Worm (Caenorhabditis elegans) whole organism, young adult: ENCODE measurements around the gene nmt-1.

Source experiments
- B0019.2 ChIP-seq: fragments of 200-800 bp; sonication (Bioruptor generic); conservative IDR thresholded peaks from 2 replicates; pipeline ENCODE4 v1.3.6; 2022; ENCODE audit warnings: missing genetic modification reagents, missing genetic modification characterization, missing compliant biosample characterization
- B0261.1 ChIP-seq: sonication (generic microtip); optimal IDR thresholded peaks from 2 replicates; lab custom pipeline; 2016; ENCODE audit warnings: mild to moderate bottlenecking, missing genetic modification characterization, moderate library complexity, missing compliant biosample characterization
- C17E4.6 ChIP-seq: fragments of 200-800 bp; sonication (Bioruptor generic); IDR thresholded peaks from 2 replicates; pipeline ENCODE4 v1.3.6; 2022; ENCODE audit warnings: missing genetic modification reagents, missing genetic modification characterization, missing compliant biosample characterization
- F22D6.2 ChIP-seq: sonication (generic microtip); optimal IDR thresholded peaks from 2 replicates; lab custom pipeline; 2016; ENCODE audit warnings: mild to moderate bottlenecking, missing genetic modification characterization, missing compliant biosample characterization
- F55B11.4 ChIP-seq: sonication (generic microtip); optimal IDR thresholded peaks from 2 replicates; lab custom pipeline; 2016; ENCODE audit warnings: missing compliant biosample characterization, missing genetic modification characterization, borderline replicate concordance; ENCODE audit not compliant: insufficient read depth
- T26A5.8 ChIP-seq: sonication (generic microtip); optimal IDR thresholded peaks from 2 replicates; lab custom pipeline; 2016; ENCODE audit warnings: missing genetic modification characterization, missing compliant biosample characterization
- Y53G8AR.9 ChIP-seq: fragments of 200-800 bp; sonication (Bioruptor generic); conservative IDR thresholded peaks from 2 replicates; pipeline ENCODE4 v1.3.6; 2022; ENCODE audit warnings: missing genetic modification reagents, missing genetic modification characterization, missing compliant biosample characterization
- Y79H2A.3 ChIP-seq: fragments of 200-800 bp; sonication (Bioruptor generic); conservative IDR thresholded peaks from 2 replicates; pipeline ENCODE4 v1.3.6; 2022; ENCODE audit warnings: missing genetic modification reagents, missing genetic modification characterization, missing compliant biosample characterization
- ZK185.1 ChIP-seq: sonication (generic microtip); optimal IDR thresholded peaks from 2 replicates; lab custom pipeline; 2016; ENCODE audit warnings: mild to moderate bottlenecking, missing genetic modification characterization, missing compliant biosample characterization; ENCODE audit not compliant: poor library complexity, severe bottlenecking
- athp-1 ChIP-seq: sonication (generic microtip); optimal IDR thresholded peaks from 2 replicates; lab custom pipeline; 2017; ENCODE audit warnings: mild to moderate bottlenecking, missing genetic modification characterization, missing compliant biosample characterization
- attf-6 ChIP-seq: fragments of 200-800 bp; sonication (Bioruptor generic); IDR thresholded peaks from 2 replicates; pipeline ENCODE4 v1.3.6; 2022; ENCODE audit warnings: missing genetic modification reagents, missing genetic modification characterization, missing compliant biosample characterization
- bed-1 ChIP-seq: fragments of 200-800 bp; sonication (Bioruptor generic); IDR thresholded peaks from 2 replicates; pipeline ENCODE4 v1.3.6; 2022; ENCODE audit warnings: missing genetic modification reagents, missing genetic modification characterization, missing compliant biosample characterization
- bed-2 ChIP-seq: fragments of 200-800 bp; sonication (Bioruptor generic); IDR thresholded peaks from 2 replicates; pipeline ENCODE4 v1.3.6; 2022; ENCODE audit warnings: missing genetic modification reagents, missing genetic modification characterization, missing compliant biosample characterization
- cebp-1 ChIP-seq, 2 experiments: fragments of 200-800 bp in 1 of 2; sonication (Bioruptor generic) in 1 of 2; sonication (generic microtip) in 1 of 2; IDR thresholded peaks in 1 of 2; optimal IDR thresholded peaks in 1 of 2; 2 replicates each; pipeline versions ENCODE4 v1.3.6 to Lab custom; 2017 to 2022; ENCODE audit warnings: missing compliant biosample characterization in 2 of 2, missing genetic modification characterization in 2 of 2, mild to moderate bottlenecking in 1 of 2, missing genetic modification reagents in 1 of 2, moderate library complexity in 1 of 2
- ceh-79 ChIP-seq: sonication (generic microtip); optimal IDR thresholded peaks from 2 replicates; lab custom pipeline; 2017; ENCODE audit warnings: mild to moderate bottlenecking, missing genetic modification characterization, missing compliant biosample characterization
- ceh-91 ChIP-seq: fragments of 200-800 bp; sonication (Bioruptor generic); IDR thresholded peaks from 2 replicates; pipeline ENCODE4 v1.3.6; 2022; ENCODE audit warnings: missing genetic modification reagents, missing genetic modification characterization, missing compliant biosample characterization
- chd-7 ChIP-seq: sonication (generic microtip); optimal IDR thresholded peaks from 2 replicates; lab custom pipeline; 2016; ENCODE audit warnings: mild to moderate bottlenecking, missing genetic modification characterization, moderate library complexity, missing compliant biosample characterization
- dpff-1 ChIP-seq: sonication (generic microtip); optimal IDR thresholded peaks from 2 replicates; lab custom pipeline; 2017; ENCODE audit warnings: mild to moderate bottlenecking, missing genetic modification characterization, missing compliant biosample characterization
- egl-44 ChIP-seq: fragments of 200-800 bp; sonication (Bioruptor generic); IDR thresholded peaks from 2 replicates; pipeline ENCODE4 v1.3.6; 2022; ENCODE audit warnings: missing genetic modification reagents, missing genetic modification characterization, missing compliant biosample characterization
- ekl-4 ChIP-seq: fragments of 200-800 bp; sonication (Bioruptor generic); IDR thresholded peaks from 2 replicates; pipeline ENCODE4 v1.3.6; 2022; ENCODE audit warnings: missing genetic modification reagents, missing genetic modification characterization, missing compliant biosample characterization
- him-1 ChIP-seq: sonication (generic microtip); optimal IDR thresholded peaks from 2 replicates; lab custom pipeline; 2016; ENCODE audit warnings: missing genotype, missing genetic modification reagents, missing genetic modification characterization, missing compliant biosample characterization
- hlh-12 ChIP-seq: sonication (generic microtip); optimal IDR thresholded peaks from 2 replicates; lab custom pipeline; 2016; ENCODE audit warnings: missing genetic modification characterization, missing compliant biosample characterization
- lir-1 ChIP-seq: fragments of 200-800 bp; sonication (Bioruptor generic); conservative IDR thresholded peaks from 2 replicates; pipeline ENCODE4 v1.3.6; 2022; ENCODE audit warnings: missing genetic modification reagents, missing genetic modification characterization, missing compliant biosample characterization
- lsl-1 ChIP-seq: fragments of 200-800 bp; sonication (Bioruptor generic); optimal IDR thresholded peaks from 2 replicates; lab custom pipeline; 2018; ENCODE audit warnings: mild to moderate bottlenecking, missing genetic modification characterization, moderate library complexity, missing compliant biosample characterization
- madf-10 ChIP-seq: sonication (generic microtip); optimal IDR thresholded peaks from 2 replicates; lab custom pipeline; 2016; ENCODE audit warnings: mild to moderate bottlenecking, missing genetic modification characterization, missing compliant biosample characterization
- madf-3 ChIP-seq: fragments of 200-800 bp; sonication (Bioruptor generic); IDR thresholded peaks from 2 replicates; pipeline ENCODE4 v1.3.6; 2022; ENCODE audit warnings: missing genetic modification reagents, missing genetic modification characterization, missing compliant biosample characterization
- mxl-1 ChIP-seq: sonication (generic microtip); optimal IDR thresholded peaks from 2 replicates; lab custom pipeline; 2016; ENCODE audit warnings: missing genetic modification characterization, missing compliant biosample characterization
- nfya-2 ChIP-seq: fragments of 200-800 bp; sonication (Bioruptor generic); IDR thresholded peaks from 2 replicates; pipeline ENCODE4 v1.3.6; 2022; ENCODE audit warnings: missing genetic modification reagents, missing genetic modification characterization, missing compliant biosample characterization
- nhr-90 ChIP-seq: sonication (generic microtip); optimal IDR thresholded peaks from 2 replicates; lab custom pipeline; 2016; ENCODE audit warnings: missing genotype, mild to moderate bottlenecking, missing genetic modification characterization, missing compliant biosample characterization
- pbrm-1 ChIP-seq: fragments of 200-800 bp; sonication (Bioruptor generic); IDR thresholded peaks from 2 replicates; pipeline ENCODE4 v1.3.6; 2022; ENCODE audit warnings: missing genetic modification reagents, missing genetic modification characterization, missing compliant biosample characterization
- sea-2 ChIP-seq: fragments of 200-800 bp; sonication (Bioruptor generic); IDR thresholded peaks from 2 replicates; pipeline ENCODE4 v1.3.6; 2022; ENCODE audit warnings: missing genetic modification characterization, missing compliant biosample characterization
- snpc-1.1 ChIP-seq: sonication (generic microtip); optimal IDR thresholded peaks from 2 replicates; lab custom pipeline; 2017; ENCODE audit warnings: missing genetic modification characterization, mild to moderate bottlenecking, missing compliant biosample characterization, antibody characterized with exemption, moderate library complexity, missing genotype, missing genetic modification reagents; ENCODE audit not compliant: insufficient read depth
- snpc-3.4 ChIP-seq: sonication (generic microtip); optimal IDR thresholded peaks from 2 replicates; lab custom pipeline; 2017; ENCODE audit warnings: missing genetic modification characterization, mild to moderate bottlenecking, missing compliant biosample characterization, antibody characterized with exemption, moderate library complexity, missing genotype, missing genetic modification reagents
- snpc-4 ChIP-seq, 5 experiments: fragments of 150-350 bp in 1 of 5; sonication (generic microtip) in 4 of 5; optimal IDR thresholded peaks; 2 replicates each; lab custom pipeline; 2014 to 2018; ENCODE audit warnings: missing genetic modification characterization in 5 of 5, missing biosample characterization in 3 of 5, antibody characterized with exemption in 2 of 5, mild to moderate bottlenecking in 2 of 5, missing compliant biosample characterization in 2 of 5, missing genotype in 2 of 5, moderate library complexity in 2 of 5, missing genetic modification reagents in 1 of 5
- somi-1 ChIP-seq: fragments of 200-800 bp; sonication (Bioruptor generic); optimal IDR thresholded peaks from 2 replicates; lab custom pipeline; 2018; ENCODE audit warnings: mild to moderate bottlenecking, missing genetic modification characterization, missing compliant biosample characterization
- tbp1 ChIP-seq: fragments of 200-800 bp; sonication (Bioruptor generic); optimal IDR thresholded peaks from 2 replicates; lab custom pipeline; 2018; ENCODE audit warnings: mild to moderate bottlenecking, missing genetic modification characterization, missing compliant biosample characterization
- tbx-9 ChIP-seq: sonication (generic microtip); optimal IDR thresholded peaks from 2 replicates; lab custom pipeline; 2016; ENCODE audit warnings: borderline replicate concordance, missing genetic modification characterization, inconsistent platforms, missing compliant biosample characterization
- tlf-1 ChIP-seq: fragments of 200-800 bp; sonication (Bioruptor generic); optimal IDR thresholded peaks from 2 replicates; lab custom pipeline; 2018; ENCODE audit warnings: mild to moderate bottlenecking, missing genetic modification characterization, missing compliant biosample characterization
- unc-130 ChIP-seq: sonication (generic microtip); optimal IDR thresholded peaks from 2 replicates; lab custom pipeline; 2016; ENCODE audit warnings: missing genetic modification reagents, missing genetic modification characterization, missing compliant biosample characterization
- xnd-1 ChIP-seq: sonication (generic microtip); optimal IDR thresholded peaks from 2 replicates; lab custom pipeline; 2016; ENCODE audit warnings: missing genotype, missing genetic modification reagents, missing genetic modification characterization, missing compliant biosample characterization
- zfh-2 ChIP-seq: fragments of 200-800 bp; sonication (Bioruptor generic); conservative IDR thresholded peaks from 2 replicates; pipeline ENCODE4 v1.3.6; 2022; ENCODE audit warnings: missing genetic modification reagents, missing genetic modification characterization, missing compliant biosample characterization
- zim-3 ChIP-seq: sonication (generic microtip); optimal IDR thresholded peaks from 2 replicates; lab custom pipeline; 2017; ENCODE audit warnings: mild to moderate bottlenecking, missing genetic modification characterization, moderate library complexity, missing compliant biosample characterization
- ztf-26 ChIP-seq: sonication (generic microtip); optimal IDR thresholded peaks from 2 replicates; lab custom pipeline; 2017; ENCODE audit warnings: missing genetic modification characterization, missing compliant biosample characterization
- ztf-6 ChIP-seq: fragments of 200-800 bp; sonication (Bioruptor generic); IDR thresholded peaks from 2 replicates; pipeline ENCODE4 v1.3.6; 2022; ENCODE audit warnings: missing genetic modification reagents, missing genetic modification characterization, missing compliant biosample characterization

Gene nmt-1

DNA sequence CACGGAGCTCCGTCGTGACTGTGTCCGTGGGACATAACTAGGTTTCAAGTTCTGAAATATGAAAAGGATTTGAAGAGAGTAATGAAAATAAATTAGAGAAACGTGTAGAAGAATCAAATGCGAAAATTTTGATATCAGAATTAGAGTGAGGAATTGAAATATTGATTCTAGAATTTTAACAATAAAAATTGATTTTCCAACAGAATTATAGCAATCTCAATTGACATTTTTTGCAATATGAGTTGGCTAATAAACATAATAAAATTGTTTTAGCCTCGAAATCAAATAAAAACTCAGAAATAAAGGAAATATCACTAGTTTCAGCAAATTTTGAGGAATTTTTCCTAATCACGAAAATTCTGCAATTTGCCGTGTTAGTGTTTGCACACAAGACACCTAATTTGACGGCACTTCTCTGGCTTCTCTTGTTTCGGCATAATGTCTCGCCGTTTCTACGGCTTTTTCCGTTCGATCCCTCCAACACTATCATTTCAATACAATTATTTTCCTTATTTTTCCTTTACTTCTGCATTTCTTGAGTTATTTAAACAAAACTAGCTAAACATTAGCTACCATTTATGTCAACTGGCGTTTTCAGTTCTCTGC, at the start of gene nmt-1 (continued):
- TF ChIP-seq snpc-3.4 (tag; lab: Kevin White, UChicago) (no peak), nfya-2 (GFP tag; lab: Robert Waterston, UW) (no peak), Y79H2A.3 (GFP tag; lab: Robert Waterston, UW) (no peak), cebp-1 (GFP tag; IDR thresholded peaks at IDR 0.05; lab: Robert Waterston, UW) (no peak), cebp-1 (tag; optimal IDR thresholded peaks at IDR 0.05; lab: Kevin White, UChicago) (no peak), egl-44 (no peak)

DNA sequence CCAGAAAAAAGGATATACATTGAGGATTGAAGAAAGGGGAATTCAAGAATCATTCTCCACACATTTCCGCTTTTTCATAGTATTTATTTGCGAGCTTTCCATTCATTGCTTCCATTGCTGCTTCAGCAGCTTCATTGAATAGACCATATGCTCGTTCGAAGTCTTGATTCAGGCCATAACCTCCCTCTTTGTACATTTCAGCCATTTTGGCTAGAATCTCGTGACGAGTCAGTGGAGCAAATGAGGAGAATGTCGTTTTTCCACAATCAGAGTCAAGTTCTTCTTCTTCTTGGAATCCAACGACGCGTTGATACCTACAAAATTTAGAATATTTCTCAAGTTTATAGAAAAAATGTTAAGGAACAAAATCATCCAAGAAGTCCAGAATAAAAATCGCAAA, 49.1 kb upstream of the nmt-1 start:
- no peak for TF ChIP-seq bed-1 (GFP tag; lab: Robert Waterston, UW)
- TF ChIP-seq chd-7 (tag; lab: Kevin White, UChicago): peak; percentile 7
- no peak for TF ChIP-seq unc-130 (GFP tag; lab: Kevin White, UChicago)
- no peak for TF ChIP-seq snpc-1.1 (tag; lab: Kevin White, UChicago)
- TF ChIP-seq zim-3 (tag; lab: Kevin White, UChicago): no peak
- peak; percentile 3 for TF ChIP-seq ztf-26
- TF ChIP-seq ceh-79 (tag; lab: Kevin White, UChicago): no peak
- no peak for TF ChIP-seq F55B11.4
- TF ChIP-seq T26A5.8 (tag; lab: Kevin White, UChicago): no peak
- no peak for TF ChIP-seq zfh-2
- no peak for TF ChIP-seq ZK185.1
- TF ChIP-seq ekl-4 (GFP tag; lab: Robert Waterston, UW): peak; percentile 9; the same call in 1 of the 2 replicates
- no peak for TF ChIP-seq him-1 (tag; lab: Kevin White, UChicago)
- no peak for TF ChIP-seq B0261.1
- TF ChIP-seq attf-6: no peak
- no peak for TF ChIP-seq lsl-1 (GFP tag; lab: Kevin White, UChicago)
- TF ChIP-seq hlh-12 (tag; lab: Kevin White, UChicago): no peak
- no peak for TF ChIP-seq pbrm-1 (GFP tag; lab: Robert Waterston, UW)
- TF ChIP-seq mxl-1 (tag; lab: Kevin White, UChicago): no peak

DNA sequence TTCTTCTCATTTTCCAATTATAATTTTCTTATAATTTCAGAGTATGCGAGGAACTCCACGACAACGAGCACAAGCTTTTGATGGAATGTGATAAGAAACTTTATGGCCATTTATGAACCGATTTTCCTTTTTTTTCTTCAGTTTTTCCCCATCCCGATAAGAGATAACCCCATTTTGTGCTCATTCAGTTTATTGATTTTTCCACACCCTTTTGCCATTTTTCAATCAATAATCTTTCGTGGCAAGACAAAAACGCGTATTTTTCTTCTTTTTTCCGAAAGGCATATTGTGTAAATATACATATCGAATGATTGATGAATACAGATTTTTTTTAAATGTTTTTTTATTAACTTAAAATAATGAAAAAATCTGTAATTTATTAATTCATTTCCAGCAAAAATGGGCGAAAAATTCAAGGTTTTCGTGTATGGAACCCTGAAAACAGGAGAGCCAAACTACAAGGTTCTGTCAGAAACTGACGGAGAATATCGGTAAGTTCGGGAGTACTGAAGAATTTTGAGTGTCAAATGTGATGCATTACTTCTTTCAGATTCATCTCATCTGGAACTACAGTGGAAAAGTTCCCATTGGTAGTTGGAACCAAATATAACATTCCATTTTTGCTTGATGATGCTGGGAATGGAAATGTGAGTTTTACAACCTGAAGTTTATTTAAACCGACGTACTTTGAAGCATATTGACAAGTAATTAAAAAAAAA, 48.3 kb upstream of the nmt-1 start, which contains the start of gene F42A10.9:
TSS of gene F42A10.9 (plus strand) at position 321 of the 719 bp plus-strand sequence.
- no peak for TF ChIP-seq somi-1 (GFP tag; lab: Kevin White, UChicago)
- no peak for TF ChIP-seq sea-2 (GFP tag; lab: Robert Waterston, UW)
- TF ChIP-seq athp-1 (tag; lab: Kevin White, UChicago): peak; percentile 59
- TF ChIP-seq mxl-1 (tag; lab: Kevin White, UChicago): no peak
- no peak for TF ChIP-seq F22D6.2 (tag; lab: Kevin White, UChicago)
- TF ChIP-seq bed-2 (GFP tag; lab: Robert Waterston, UW): no peak
- no peak for TF ChIP-seq ceh-91 (GFP tag; lab: Robert Waterston, UW)
- TF ChIP-seq tbp1: no peak
- TF ChIP-seq C17E4.6 (GFP tag; lab: Robert Waterston, UW): no peak
- no peak for TF ChIP-seq snpc-4 (GFP tag; optimal IDR thresholded peaks at IDR 0.05; lab: Kevin White, UChicago)
- peak in 1 of 4 experiments; percentile 36 for TF ChIP-seq snpc-4 (tag; optimal IDR thresholded peaks at IDR 0.05; lab: Kevin White, UChicago)
- TF ChIP-seq ztf-6 (GFP tag; lab: Robert Waterston, UW): no peak
- peak; percentile 47 for TF ChIP-seq tlf-1 (GFP tag; lab: Kevin White, UChicago)
- no peak for TF ChIP-seq xnd-1 (tag; lab: Kevin White, UChicago)
- TF ChIP-seq dpff-1 (tag; lab: Kevin White, UChicago): no peak
- TF ChIP-seq lir-1 (GFP tag; lab: Robert Waterston, UW): no peak
- TF ChIP-seq hlh-12 (tag; lab: Kevin White, UChicago): no peak
- TF ChIP-seq madf-10 (tag; lab: Kevin White, UChicago): no peak
- no peak for TF ChIP-seq nhr-90 (tag; lab: Kevin White, UChicago)
- TF ChIP-seq madf-3: no peak
- peak; percentile 16 for TF ChIP-seq ZK185.1
- TF ChIP-seq Y53G8AR.9: no peak
- TF ChIP-seq tbx-9 (tag; lab: Kevin White, UChicago): no peak
- TF ChIP-seq B0019.2 (GFP tag; lab: Robert Waterston, UW): no peak
